Worm (Caenorhabditis elegans) whole organism, L1 larva: ENCODE results near the gene Y32G9A.12.

ENCODE experiments used
- aly-2 ChIP-seq: fragments of 150-350 bp; optimal IDR thresholded peaks from 2 replicates; lab custom pipeline; 2014; ENCODE audit warnings: missing biosample characterization, missing genetic modification characterization
- ceh-63 ChIP-seq: fragments of 200-800 bp; sonication (Bioruptor generic); optimal IDR thresholded peaks from 2 replicates; lab custom pipeline; 2018; ENCODE audit warnings: mild to moderate bottlenecking, missing genetic modification characterization, missing compliant biosample characterization
- ceh-82 ChIP-seq, 3 experiments: fragments of 150-350 bp in 1 of 3; sonication (generic microtip) in 2 of 3; optimal IDR thresholded peaks; 2 replicates each; lab custom pipeline; 2014 to 2017; ENCODE audit warnings: missing biosample characterization in 3 of 3, missing genetic modification characterization in 3 of 3
- ces-1 ChIP-seq: fragments of 150-350 bp; optimal IDR thresholded peaks from 2 replicates; lab custom pipeline; 2014; ENCODE audit warnings: missing biosample characterization, missing genetic modification reagents, missing genetic modification characterization
- dpl-1 ChIP-seq, 3 experiments: fragments of 150-350 bp in 2 of 3; sonication (generic microtip) in 1 of 3; optimal IDR thresholded peaks; 2 replicates each; lab custom pipeline; 2014 to 2017; ENCODE audit warnings: missing biosample characterization in 3 of 3, missing genetic modification characterization in 3 of 3, missing genetic modification reagents in 3 of 3
- efl-1 ChIP-seq, 4 experiments: fragments of 150-350 bp; optimal IDR thresholded peaks in 3 of 4; peaks in 1 of 4; 1 replicate in 1 of 4; 2 replicates in 3 of 4; lab custom pipeline; 2014; ENCODE audit warnings: missing biosample characterization in 2 of 4, missing genetic modification characterization in 2 of 4, missing genetic modification reagents in 2 of 4
- lsy-2 ChIP-seq, 2 experiments: fragments of 150-350 bp; optimal IDR thresholded peaks; 2 replicates each; lab custom pipeline; 2014; ENCODE audit warnings: missing biosample characterization in 2 of 2, missing genetic modification characterization in 2 of 2
- mdl-1 ChIP-seq, 2 experiments: fragments of 150-350 bp; optimal IDR thresholded peaks; 2 replicates each; lab custom pipeline; 2014 to 2017; ENCODE audit warnings: missing biosample characterization in 2 of 2, missing genetic modification characterization in 2 of 2, inconsistent platforms in 1 of 2
- nhr-237 ChIP-seq: fragments of 150-350 bp; optimal IDR thresholded peaks from 2 replicates; lab custom pipeline; 2014; ENCODE audit warnings: missing biosample characterization, missing genetic modification characterization
- nhr-90 ChIP-seq: sonication (generic microtip); optimal IDR thresholded peaks from 2 replicates; lab custom pipeline; 2016; ENCODE audit warnings: mild to moderate bottlenecking, missing genetic modification characterization, missing compliant biosample characterization; ENCODE audit not compliant: poor library complexity
- snpc-4 ChIP-seq: fragments of 150-350 bp; optimal IDR thresholded peaks from 2 replicates; lab custom pipeline; 2014; ENCODE audit warnings: missing biosample characterization, missing genetic modification characterization
- sox-4 ChIP-seq: sonication (generic microtip); optimal IDR thresholded peaks from 2 replicates; lab custom pipeline; 2016; ENCODE audit warnings: missing genetic modification characterization, missing compliant biosample characterization
- tbx-2 ChIP-seq: sonication (generic microtip); optimal IDR thresholded peaks from 2 replicates; lab custom pipeline; 2016; ENCODE audit warnings: missing genetic modification characterization, missing compliant biosample characterization
- vab-15 ChIP-seq: sonication (generic microtip); optimal IDR thresholded peaks from 2 replicates; lab custom pipeline; 2017; ENCODE audit warnings: missing genotype, mild to moderate bottlenecking, missing genetic modification characterization, missing compliant biosample characterization

DNA sequence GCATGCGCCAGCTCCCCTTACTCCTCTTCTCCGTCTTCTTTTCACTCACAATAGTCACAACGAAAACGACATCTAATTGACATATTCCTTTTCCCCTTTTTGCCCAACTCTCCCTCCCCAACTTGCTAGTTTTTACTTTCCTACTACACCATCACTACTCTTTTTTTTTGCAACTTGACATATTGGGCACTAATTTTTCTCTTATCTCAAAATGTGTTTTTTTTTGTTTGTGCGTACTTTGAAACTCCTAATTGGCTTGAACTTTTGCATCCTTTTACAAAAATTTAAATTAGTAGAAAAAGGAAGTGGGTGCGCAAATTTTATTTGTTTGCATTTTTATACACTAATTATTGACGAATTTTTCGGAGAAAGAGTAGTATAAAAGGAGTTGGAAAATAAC lies 15.5 kb upstream of the Y32G9A.12 start:
- TF ChIP-seq sox-4 (tag; lab: Kevin White, UChicago): no peak
- TF ChIP-seq snpc-4 (tag; lab: Kevin White, UChicago): no peak
- peak; percentile 45 for TF ChIP-seq tbx-2 (tag; lab: Kevin White, UChicago)
- TF ChIP-seq aly-2 (tag; lab: Kevin White, UChicago): no peak
- no peak for TF ChIP-seq vab-15
- TF ChIP-seq mdl-1 (tag; optimal IDR thresholded peaks at IDR 0.05; lab: Kevin White, UChicago): no peak
- TF ChIP-seq nhr-237 (tag; lab: Kevin White, UChicago): no peak
- no peak for TF ChIP-seq dpl-1 (GFP tag; optimal IDR thresholded peaks at IDR 0.05; lab: Kevin White, UChicago)
- TF ChIP-seq ces-1: no peak
- no peak for TF ChIP-seq nhr-90 (tag; lab: Kevin White, UChicago)
- TF ChIP-seq efl-1 (optimal IDR thresholded peaks at IDR 0.05; lab: Kevin White, UChicago): no peak
- TF ChIP-seq efl-1 (GFP tag; optimal IDR thresholded peaks at IDR 0.05 in 1 of 2; lab: Kevin White, UChicago): no peak
- TF ChIP-seq ceh-82 (tag; optimal IDR thresholded peaks at IDR 0.05; lab: Kevin White, UChicago): no peak
- no peak for TF ChIP-seq lsy-2 (tag; optimal IDR thresholded peaks at IDR 0.05; lab: Kevin White, UChicago)
- no peak for TF ChIP-seq ceh-63 (GFP tag; lab: Kevin White, UChicago)
